Worm (Caenorhabditis elegans) whole organism, L4 larva: ENCODE measurements around the gene dhhc-13.

ENCODE experiments used
- Y48G9A.11 ChIP-seq: fragments of 200-800 bp; sonication (Bioruptor generic); IDR thresholded peaks from 2 replicates; pipeline ENCODE4 v1.3.6; 2022; ENCODE audit warnings: missing genetic modification reagents, missing genetic modification characterization, missing compliant biosample characterization
- Y75B8A.6 ChIP-seq: fragments of 200-800 bp; sonication (Bioruptor generic); IDR thresholded peaks from 2 replicates; pipeline ENCODE4 v1.3.6; 2022; ENCODE audit warnings: missing genetic modification reagents, missing genetic modification characterization, missing compliant biosample characterization
- aly-2 ChIP-seq: sonication (generic microtip); optimal IDR thresholded peaks from 2 replicates; lab custom pipeline; 2018; ENCODE audit warnings: missing biosample characterization, missing genetic modification characterization
- daf-12 ChIP-seq: fragments of 150-350 bp; optimal IDR thresholded peaks from 2 replicates; lab custom pipeline; 2014; ENCODE audit warnings: missing biosample characterization, missing genetic modification reagents, missing genetic modification characterization
- daf-16 ChIP-seq, 3 experiments: sonication (generic microtip); optimal IDR thresholded peaks; 2 replicates each; lab custom pipeline; 2016 to 2017; ENCODE audit warnings: missing genetic modification characterization in 3 of 3, missing genetic modification reagents in 3 of 3, mild to moderate bottlenecking in 2 of 3, missing compliant biosample characterization in 2 of 3, missing biosample characterization in 1 of 3, moderate library complexity in 1 of 3
- nhr-11 ChIP-seq: fragments of 150-350 bp; optimal IDR thresholded peaks from 2 replicates; lab custom pipeline; 2014; ENCODE audit warnings: missing biosample characterization, missing genetic modification characterization

ce11 chrIV:5941236-5941976, 24.3 kb downstream of the dhhc-13 start, which contains the start of gene pfkb-1.2:
- no peak for TF ChIP-seq aly-2 (tag; lab: Kevin White, UChicago)
- no peak for TF ChIP-seq daf-12 (tag; lab: Kevin White, UChicago)
- no peak for TF ChIP-seq Y48G9A.11 (GFP tag; lab: Robert Waterston, UW)
- peak in 1 of 2 experiments; percentile 63 for TF ChIP-seq daf-16 (GFP tag; optimal IDR thresholded peaks at IDR 0.05; lab: Kevin White, UChicago)
- peak; percentile 73 for TF ChIP-seq daf-16 (tag; optimal IDR thresholded peaks at IDR 0.05; lab: Kevin White, UChicago)
- TF ChIP-seq nhr-11: no peak
- no peak for TF ChIP-seq Y75B8A.6 (GFP tag; lab: Robert Waterston, UW)
